Worm (Caenorhabditis elegans) whole organism, L1 larva: ENCODE data around the gene rpl-20.

Source experiments
- C04F5.9 ChIP-seq: sonication (generic microtip); optimal IDR thresholded peaks from 2 replicates; lab custom pipeline; 2016; ENCODE audit warnings: missing genetic modification characterization, missing compliant biosample characterization
- Y116A8C.19 ChIP-seq: sonication (generic microtip); optimal IDR thresholded peaks from 2 replicates; lab custom pipeline; 2016; ENCODE audit warnings: missing compliant biosample characterization, missing genetic modification characterization, borderline replicate concordance
- alr-1 ChIP-seq: fragments of 200-800 bp; sonication (Bioruptor generic); optimal IDR thresholded peaks from 2 replicates; lab custom pipeline; 2018; ENCODE audit warnings: borderline replicate concordance, mild to moderate bottlenecking, missing genetic modification characterization, missing compliant biosample characterization
- ceh-63 ChIP-seq: fragments of 200-800 bp; sonication (Bioruptor generic); optimal IDR thresholded peaks from 2 replicates; lab custom pipeline; 2018; ENCODE audit warnings: mild to moderate bottlenecking, missing genetic modification characterization, missing compliant biosample characterization
- ceh-90 ChIP-seq: sonication (generic microtip); optimal IDR thresholded peaks from 2 replicates; lab custom pipeline; 2016; ENCODE audit warnings: missing genetic modification characterization, missing compliant biosample characterization
- dsc-1 ChIP-seq: sonication (generic microtip); optimal IDR thresholded peaks from 2 replicates; lab custom pipeline; 2016; ENCODE audit warnings: mild to moderate bottlenecking, missing genetic modification characterization, missing compliant biosample characterization
- efl-1 ChIP-seq, 4 experiments: fragments of 150-350 bp; optimal IDR thresholded peaks in 3 of 4; peaks in 1 of 4; 1 replicate in 1 of 4; 2 replicates in 3 of 4; lab custom pipeline; 2014; ENCODE audit warnings: missing biosample characterization in 2 of 4, missing genetic modification characterization in 2 of 4, missing genetic modification reagents in 2 of 4
- efl-3 ChIP-seq: fragments of 200-800 bp; sonication (Bioruptor generic); optimal IDR thresholded peaks from 2 replicates; lab custom pipeline; 2018; ENCODE audit warnings: mild to moderate bottlenecking, missing genetic modification characterization, missing compliant biosample characterization
- egl-27 ChIP-seq, 2 experiments: fragments of 150-350 bp in 1 of 2; sonication (generic microtip); optimal IDR thresholded peaks; 3 replicates each; lab custom pipeline; 2017 to 2018; ENCODE audit warnings: missing biosample characterization in 2 of 2, missing genetic modification characterization in 2 of 2, missing genetic modification reagents in 2 of 2
- elt-2 ChIP-seq: sonication (generic microtip); optimal IDR thresholded peaks from 2 replicates; lab custom pipeline; 2016; ENCODE audit warnings: missing genetic modification characterization, mild to moderate bottlenecking, inconsistent platforms, missing compliant biosample characterization, missing genetic modification reagents
- fkh-8 ChIP-seq: sonication (generic microtip); optimal IDR thresholded peaks from 2 replicates; lab custom pipeline; 2016; ENCODE audit warnings: mild to moderate bottlenecking, missing genetic modification characterization, missing compliant biosample characterization
- lin-13 ChIP-seq: fragments of 150-350 bp; optimal IDR thresholded peaks from 2 replicates; lab custom pipeline; 2014; ENCODE audit warnings: missing biosample characterization, missing genetic modification reagents, missing genetic modification characterization
- lin-14 ChIP-seq: fragments of 200-800 bp; sonication (Bioruptor generic); optimal IDR thresholded peaks from 2 replicates; lab custom pipeline; 2018; ENCODE audit warnings: mild to moderate bottlenecking, missing genetic modification characterization, moderate library complexity, missing compliant biosample characterization
- lin-35 ChIP-seq, 2 experiments: fragments of 150-350 bp; optimal IDR thresholded peaks; 2 replicates each; lab custom pipeline; 2014; ENCODE audit warnings: missing biosample characterization in 2 of 2, missing genetic modification characterization in 2 of 2, missing genetic modification reagents in 2 of 2
- lsy-2 ChIP-seq, 2 experiments: fragments of 150-350 bp; optimal IDR thresholded peaks; 2 replicates each; lab custom pipeline; 2014; ENCODE audit warnings: missing biosample characterization in 2 of 2, missing genetic modification characterization in 2 of 2
- nhr-237 ChIP-seq: fragments of 150-350 bp; optimal IDR thresholded peaks from 2 replicates; lab custom pipeline; 2014; ENCODE audit warnings: missing biosample characterization, missing genetic modification characterization
- nhr-47 ChIP-seq: sonication (generic microtip); optimal IDR thresholded peaks from 2 replicates; lab custom pipeline; 2016; ENCODE audit warnings: mild to moderate bottlenecking, missing genetic modification characterization, moderate library complexity, missing compliant biosample characterization
- nhr-71 ChIP-seq: sonication (generic microtip); optimal IDR thresholded peaks from 2 replicates; lab custom pipeline; 2016; ENCODE audit warnings: mild to moderate bottlenecking, missing genetic modification characterization, moderate library complexity, missing compliant biosample characterization
- nhr-76 ChIP-seq: sonication (generic microtip); optimal IDR thresholded peaks from 2 replicates; lab custom pipeline; 2017; ENCODE audit warnings: missing biosample characterization, missing genetic modification characterization
- nhr-85 ChIP-seq: sonication (generic microtip); peaks from one replicate; lab custom pipeline; 2016; ENCODE audit warnings: missing genetic modification characterization, inconsistent platforms, missing compliant biosample characterization
- nhr-90 ChIP-seq: sonication (generic microtip); optimal IDR thresholded peaks from 2 replicates; lab custom pipeline; 2016; ENCODE audit warnings: mild to moderate bottlenecking, missing genetic modification characterization, missing compliant biosample characterization; ENCODE audit not compliant: poor library complexity
- pag-3 ChIP-seq: sonication (generic microtip); optimal IDR thresholded peaks from 2 replicates; lab custom pipeline; 2017; ENCODE audit warnings: missing genetic modification characterization, mild to moderate bottlenecking, missing compliant biosample characterization, antibody characterized with exemption, borderline replicate concordance; ENCODE audit not compliant: insufficient read depth
- pax-3 ChIP-seq: fragments of 200-800 bp; sonication (Bioruptor generic); optimal IDR thresholded peaks from 2 replicates; lab custom pipeline; 2018; ENCODE audit warnings: mild to moderate bottlenecking, missing genetic modification characterization, moderate library complexity, missing compliant biosample characterization
- pqm-1 ChIP-seq: sonication (generic microtip); optimal IDR thresholded peaks from 3 replicates; lab custom pipeline; 2017; ENCODE audit warnings: missing biosample characterization, missing genetic modification characterization
- snu-23 ChIP-seq: sonication (generic microtip); optimal IDR thresholded peaks from 2 replicates; lab custom pipeline; 2016; ENCODE audit warnings: missing genetic modification characterization, missing compliant biosample characterization
- sox-4 ChIP-seq: sonication (generic microtip); optimal IDR thresholded peaks from 2 replicates; lab custom pipeline; 2016; ENCODE audit warnings: missing genetic modification characterization, missing compliant biosample characterization
- sptf-1 ChIP-seq: fragments of 150-350 bp; optimal IDR thresholded peaks from 2 replicates; lab custom pipeline; 2014; ENCODE audit warnings: missing biosample characterization, missing genetic modification characterization
- unc-130 ChIP-seq: fragments of 150-350 bp; optimal IDR thresholded peaks from 2 replicates; lab custom pipeline; 2017; ENCODE audit warnings: missing biosample characterization, missing genetic modification characterization, inconsistent platforms
- unc-86 ChIP-seq: sonication (generic microtip); optimal IDR thresholded peaks from 2 replicates; lab custom pipeline; 2016; ENCODE audit warnings: missing genetic modification characterization, missing compliant biosample characterization
- ztf-11 ChIP-seq, 2 experiments: sonication (generic microtip); optimal IDR thresholded peaks; 2 replicates each; lab custom pipeline; 2016 to 2017; ENCODE audit warnings: missing genetic modification characterization in 2 of 2, missing biosample characterization in 1 of 2, missing compliant biosample characterization in 1 of 2

The rpl-20 gene

ce11 chrIV:4763844-4764243, 14.3 kb upstream of the rpl-20 start, which contains the start of gene Y17G9B.2:
Gene Y17G9B.2, plus strand, starts transcription at chrIV:4764144.
- TF ChIP-seq dsc-1 (tag; lab: Kevin White, UChicago) = no peak
- no peak for TF ChIP-seq snu-23 (GFP tag; lab: Kevin White, UChicago)
- no peak for TF ChIP-seq unc-86 (tag; lab: Kevin White, UChicago)
- no peak for TF ChIP-seq alr-1 (tag; lab: Kevin White, UChicago)
- TF ChIP-seq elt-2 (tag; lab: Kevin White, UChicago) = no peak
- no peak for TF ChIP-seq unc-130 (tag; lab: Kevin White, UChicago)
- TF ChIP-seq Y116A8C.19 (tag; lab: Kevin White, UChicago) = no peak
- no peak for TF ChIP-seq ceh-90 (tag; lab: Kevin White, UChicago)
- no peak for TF ChIP-seq ztf-11 (tag; optimal IDR thresholded peaks at IDR 0.05; lab: Kevin White, UChicago)
- TF ChIP-seq efl-1 (optimal IDR thresholded peaks at IDR 0.05; lab: Kevin White, UChicago) = no peak
- TF ChIP-seq efl-1 (GFP tag; optimal IDR thresholded peaks at IDR 0.05 in 1 of 2; lab: Kevin White, UChicago) = no peak
- no peak for TF ChIP-seq lin-13

ce11 chrIV:4762990-4763545, 13.5 kb upstream of the rpl-20 start:
- peak in 1 of 2 experiments; percentile 22 for TF ChIP-seq lin-35 (GFP tag; optimal IDR thresholded peaks at IDR 0.05; lab: Kevin White, UChicago)
- peak; percentile 29 to 53 for TF ChIP-seq lsy-2 (tag; optimal IDR thresholded peaks at IDR 0.05; lab: Kevin White, UChicago)
- TF ChIP-seq efl-1 (optimal IDR thresholded peaks at IDR 0.05; lab: Kevin White, UChicago) = peak; percentile 11 to 13
- peak in 1 of 2 experiments; percentile 49 for TF ChIP-seq efl-1 (GFP tag; optimal IDR thresholded peaks at IDR 0.05 in 1 of 2; lab: Kevin White, UChicago)

ce11 chrIV:4760378-4761084, 11.0 kb upstream of the rpl-20 start, which contains the start of the genes memi-1 and cyp-31A3:
Gene memi-1, minus strand, starts transcription at chrIV:4760428.
Gene cyp-31A3, plus strand, starts transcription at chrIV:4761049.
- TF ChIP-seq fkh-8 (no peak), efl-1 (optimal IDR thresholded peaks at IDR 0.05; lab: Kevin White, UChicago) (no peak), efl-1 (GFP tag; optimal IDR thresholded peaks at IDR 0.05 in 1 of 2; lab: Kevin White, UChicago) (peak in 1 of 2 experiments; percentile 23)

ce11 chrIV:4758659-4759058, 9.1 kb upstream of the rpl-20 start, which contains the start of gene Y17G9B.8:
Gene Y17G9B.8, minus strand, starts transcription at chrIV:4758840.
- TF ChIP-seq lsy-2 (tag; optimal IDR thresholded peaks at IDR 0.05; lab: Kevin White, UChicago) (peak; percentile 10 to 33), C04F5.9 (tag; lab: Kevin White, UChicago) (no peak)

ce11 chrIV:4755929-4756655, 6.5 kb upstream of the rpl-20 start, which contains the start of the genes fbxb-77 and Y17G9B.11:
Gene fbxb-77, minus strand, starts transcription at chrIV:4756157.
Gene Y17G9B.11, plus strand, starts transcription at chrIV:4756605.
- TF ChIP-seq ceh-90 (tag; lab: Kevin White, UChicago) (no peak), nhr-85 (tag; lab: Kevin White, UChicago) (no peak), nhr-90 (tag; lab: Kevin White, UChicago) (no peak), pax-3 (tag; lab: Kevin White, UChicago) (no peak), pag-3 (no peak), ceh-63 (GFP tag; lab: Kevin White, UChicago) (no peak), nhr-71 (no peak), unc-86 (tag; lab: Kevin White, UChicago) (no peak), nhr-47 (tag; lab: Kevin White, UChicago) (no peak), pqm-1 (tag; lab: Kevin White, UChicago) (no peak), egl-27 (tag; optimal IDR thresholded peaks at IDR 0.05; lab: Kevin White, UChicago) (no peak), lsy-2 (tag; optimal IDR thresholded peaks at IDR 0.05; lab: Kevin White, UChicago) (no peak), nhr-76 (no peak)

- no peak for TF ChIP-seq pqm-1 (tag; lab: Kevin White, UChicago)
- TF ChIP-seq Y116A8C.19 (tag; lab: Kevin White, UChicago) = no peak
- TF ChIP-seq nhr-237 (tag; lab: Kevin White, UChicago) = no peak
- TF ChIP-seq lin-14 (GFP tag; lab: Kevin White, UChicago) = no peak
- TF ChIP-seq pag-3 = no peak
- no peak for TF ChIP-seq snu-23 (GFP tag; lab: Kevin White, UChicago)
- TF ChIP-seq efl-3 = no peak
- TF ChIP-seq sptf-1 = no peak
- no peak for TF ChIP-seq nhr-85 (tag; lab: Kevin White, UChicago)
- no peak for TF ChIP-seq sox-4 (tag; lab: Kevin White, UChicago)
- no peak for TF ChIP-seq nhr-76
- TF ChIP-seq lin-13 = no peak
- TF ChIP-seq, all 84 proteins: peak for 0
Observed at ce11 chrIV:4751814-4752213, 2.2 kb upstream of the rpl-20 start, which contains the start of gene Y17G9B.4. Gene Y17G9B.4, plus strand, starts transcription at chrIV:4752119.
